Fruit fly (Drosophila melanogaster): ENCODE data around the gene CG13258.

dm6 chr2L:16268107-16268539, 24.7 kb downstream of the CG13258 start:
- TF ChIP-seq brk (GFP tag; optimal IDR thresholded peaks at IDR 0.05), result no peak
- TF ChIP-seq Abd-B (GFP tag; optimal IDR thresholded peaks at IDR 0.05), result no peak
- no peak for TF ChIP-seq CrebA (GFP tag; optimal IDR thresholded peaks at IDR 0.05; ENCODE audit: borderline replicate concordance)
- no peak for TF ChIP-seq sv (GFP tag; optimal IDR thresholded peaks at IDR 0.05)
- no peak for TF ChIP-seq Mio (GFP tag; optimal IDR thresholded peaks at IDR 0.05)
- no peak for TF ChIP-seq dmrt93B (GFP tag; optimal IDR thresholded peaks at IDR 0.05)
- TF ChIP-seq Hr78 (GFP tag; optimal IDR thresholded peaks at IDR 0.05), result no peak
- TF ChIP-seq pan (optimal IDR thresholded peaks at IDR 0.05), result no peak
- TF ChIP-seq dsf (GFP tag; optimal IDR thresholded peaks at IDR 0.05; ENCODE audit: borderline replicate concordance), result no peak
